Fruit fly (Drosophila melanogaster) whole organism, embryonic: ENCODE measurements around the gene CG42784.

Experiments
- CG10209 ChIP-seq: fragments of 200-800 bp; sonication (Bioruptor generic); optimal IDR thresholded peaks from 3 replicates; lab custom pipeline; 2017; ENCODE audit warnings: missing biosample characterization, mild to moderate bottlenecking, missing genetic modification characterization, missing genetic modification reagents
- CG11456 ChIP-seq: fragments of 200-800 bp; sonication (Bioruptor generic); IDR thresholded peaks from 3 replicates; pipeline ENCODE4 v1.3.6; 2022; ENCODE audit warnings: missing biosample characterization, missing genetic modification characterization
- CG15696 ChIP-seq: fragments of 200-800 bp; sonication (Bioruptor generic); optimal IDR thresholded peaks from 2 replicates; lab custom pipeline; 2019; ENCODE audit warnings: missing biosample characterization, mild to moderate bottlenecking, missing genetic modification characterization, moderate library complexity
- CG17186 ChIP-seq: fragments of 200-800 bp; sonication (Bioruptor generic); optimal IDR thresholded peaks from 3 replicates; lab custom pipeline; 2017; ENCODE audit warnings: missing biosample characterization, missing genetic modification reagents, missing genetic modification characterization
- CG18011 ChIP-seq: fragments of 200-800 bp; sonication (Bioruptor generic); optimal IDR thresholded peaks from 2 replicates; lab custom pipeline; 2017; ENCODE audit warnings: missing biosample characterization, missing genetic modification characterization, mild to moderate bottlenecking, moderate library complexity, missing genotype
- CG2202 ChIP-seq: fragments of 200-800 bp; sonication (Bioruptor generic); optimal IDR thresholded peaks from 2 replicates; lab custom pipeline; 2018; ENCODE audit warnings: missing biosample characterization, mild to moderate bottlenecking, missing genetic modification characterization
- CG2889 ChIP-seq: fragments of 200-800 bp; sonication (Bioruptor generic); IDR thresholded peaks from 3 replicates; pipeline ENCODE4 v1.3.6; 2022; ENCODE audit warnings: missing biosample characterization, missing genetic modification characterization
- CG32767 ChIP-seq: fragments of 200-800 bp; sonication (Bioruptor generic); IDR thresholded peaks from 2 replicates; pipeline ENCODE4 v1.3.6; 2022; ENCODE audit warnings: missing biosample characterization, missing genetic modification characterization
- CG42726 ChIP-seq: fragments of 200-800 bp; sonication (Bioruptor generic); IDR thresholded peaks from 2 replicates; pipeline ENCODE4 v1.3.6; 2022; ENCODE audit warnings: missing biosample characterization, missing genetic modification characterization; ENCODE audit not compliant: partially characterized antibody
- CG4282 ChIP-seq: fragments of 200-800 bp; sonication (Bioruptor generic); optimal IDR thresholded peaks from 2 replicates; lab custom pipeline; 2016; ENCODE audit warnings: missing biosample characterization, missing genetic modification characterization
- CG5180 ChIP-seq: fragments of 200-800 bp; sonication (Bioruptor generic); optimal IDR thresholded peaks from 3 replicates; lab custom pipeline; 2017; ENCODE audit warnings: missing biosample characterization, missing genetic modification characterization, mild to moderate bottlenecking, moderate library complexity, missing genetic modification reagents
- CG6254 ChIP-seq: fragments of 200-800 bp; sonication (Bioruptor generic); optimal IDR thresholded peaks from 3 replicates; lab custom pipeline; 2017; ENCODE audit warnings: mild to moderate bottlenecking, missing biosample characterization, missing genetic modification reagents, missing genetic modification characterization
- CG6272 ChIP-seq: fragments of 200-800 bp; sonication (Bioruptor generic); IDR thresholded peaks from 2 replicates; pipeline ENCODE4 v1.3.6; 2022; ENCODE audit warnings: missing biosample characterization, missing genetic modification characterization
- CG8359 ChIP-seq: fragments of 200-800 bp; sonication (Bioruptor generic); optimal IDR thresholded peaks from 2 replicates; lab custom pipeline; 2017; ENCODE audit warnings: missing biosample characterization, mild to moderate bottlenecking, missing genetic modification characterization, borderline replicate concordance
- CG9215 ChIP-seq: fragments of 200-800 bp; sonication (Bioruptor generic); IDR thresholded peaks from 2 replicates; pipeline ENCODE4 v1.3.6; 2022; ENCODE audit warnings: missing biosample characterization, missing genetic modification characterization
- CG9876 ChIP-seq: fragments of 200-800 bp; sonication (Bioruptor generic); optimal IDR thresholded peaks from 2 replicates; lab custom pipeline; 2016; ENCODE audit warnings: missing biosample characterization, missing genetic modification characterization
- CG9932 ChIP-seq: fragments of 200-800 bp; sonication (Bioruptor generic); IDR thresholded peaks from 2 replicates; pipeline ENCODE4 v1.3.6; 2022; ENCODE audit warnings: missing biosample characterization, missing genetic modification characterization
- CTCF ChIP-seq: fragments of 200-800 bp; sonication (Bioruptor generic); optimal IDR thresholded peaks from 2 replicates; lab custom pipeline; 2017; ENCODE audit warnings: missing biosample characterization, mild to moderate bottlenecking, missing genetic modification characterization, moderate library complexity
- Hey ChIP-seq: fragments of 200-800 bp; sonication (Bioruptor generic); optimal IDR thresholded peaks from 3 replicates; lab custom pipeline; 2018; ENCODE audit warnings: missing biosample characterization, mild to moderate bottlenecking, missing genetic modification characterization
- HmgD ChIP-seq: fragments of 200-800 bp; sonication (Bioruptor generic); optimal IDR thresholded peaks from 3 replicates; lab custom pipeline; 2016; ENCODE audit warnings: missing biosample characterization, missing genetic modification characterization
- Hr3 ChIP-seq: fragments of 200-800 bp; sonication (Bioruptor generic); optimal IDR thresholded peaks from 3 replicates; lab custom pipeline; 2016; ENCODE audit warnings: missing biosample characterization, missing genetic modification characterization
- Hr78 ChIP-seq, 2 experiments: fragments of 200-800 bp in 1 of 2; fragments of >200 bp in 1 of 2; sonication (Bioruptor generic) in 1 of 2; optimal IDR thresholded peaks; 2 replicates each; lab custom pipeline; 2017 to 2019; ENCODE audit warnings: missing biosample characterization in 2 of 2, missing genetic modification characterization in 2 of 2, mild to moderate bottlenecking in 1 of 2, moderate library complexity in 1 of 2
- Hsf ChIP-seq: fragments of 200-800 bp; sonication (Bioruptor generic); optimal IDR thresholded peaks from 3 replicates; lab custom pipeline; 2016; ENCODE audit warnings: missing biosample characterization, missing genetic modification characterization
- Kr ChIP-seq: fragments of 200-800 bp; sonication (Bioruptor generic); optimal IDR thresholded peaks from 2 replicates; lab custom pipeline; 2017; ENCODE audit warnings: missing biosample characterization, mild to moderate bottlenecking, missing genetic modification characterization
- Lhr ChIP-seq: fragments of 200-800 bp; sonication (Bioruptor generic); optimal IDR thresholded peaks from 3 replicates; lab custom pipeline; 2017; ENCODE audit warnings: mild to moderate bottlenecking, missing biosample characterization, missing genetic modification reagents, missing genetic modification characterization
- Meics ChIP-seq: fragments of 200-800 bp; sonication (Bioruptor generic); optimal IDR thresholded peaks from 2 replicates; lab custom pipeline; 2017; ENCODE audit warnings: missing biosample characterization, mild to moderate bottlenecking, missing genetic modification characterization
- NK7.1 ChIP-seq: fragments of 200-800 bp; sonication (Bioruptor generic); optimal IDR thresholded peaks from 3 replicates; lab custom pipeline; 2016; ENCODE audit warnings: missing biosample characterization, missing genetic modification characterization
- Neu2 ChIP-seq: fragments of 200-800 bp; sonication (Bioruptor generic); optimal IDR thresholded peaks from 3 replicates; lab custom pipeline; 2016; ENCODE audit warnings: missing biosample characterization, missing genetic modification characterization, borderline replicate concordance
- Sry-β ChIP-seq: fragments of 200-800 bp; sonication (Bioruptor generic); optimal IDR thresholded peaks from 2 replicates; lab custom pipeline; 2018; ENCODE audit warnings: missing biosample characterization, mild to moderate bottlenecking, missing genetic modification characterization, moderate library complexity
- ash1 ChIP-seq: fragments of 200-800 bp; sonication (Bioruptor generic); optimal IDR thresholded peaks from 2 replicates; lab custom pipeline; 2018; ENCODE audit warnings: missing biosample characterization, mild to moderate bottlenecking, missing genetic modification characterization
- bab2 ChIP-seq: fragments of 200-800 bp; sonication (Bioruptor generic); optimal IDR thresholded peaks from 2 replicates; lab custom pipeline; 2016; ENCODE audit warnings: missing biosample characterization, missing genetic modification characterization
- bsh ChIP-seq, 2 experiments: fragments of 200-800 bp; sonication (Bioruptor generic); optimal IDR thresholded peaks; 2 replicates each; lab custom pipeline; 2017 to 2018; ENCODE audit warnings: mild to moderate bottlenecking in 2 of 2, missing biosample characterization in 2 of 2, missing genetic modification characterization in 2 of 2, moderate library complexity in 1 of 2
- crc ChIP-seq: fragments of 200-800 bp; sonication (Bioruptor generic); optimal IDR thresholded peaks from 2 replicates; lab custom pipeline; 2016; ENCODE audit warnings: missing biosample characterization, missing genetic modification characterization
- da ChIP-seq: fragments of 200-800 bp; sonication (Bioruptor generic); optimal IDR thresholded peaks from 2 replicates; lab custom pipeline; 2016; ENCODE audit warnings: missing biosample characterization, missing genetic modification characterization
- ewg ChIP-seq: fragments of 200-800 bp; sonication (Bioruptor generic); optimal IDR thresholded peaks from 3 replicates; lab custom pipeline; 2017; ENCODE audit warnings: mild to moderate bottlenecking, missing biosample characterization, missing genetic modification reagents, missing genetic modification characterization
- grn ChIP-seq: fragments of 200-800 bp; sonication (Bioruptor generic); optimal IDR thresholded peaks from 3 replicates; lab custom pipeline; 2017; ENCODE audit warnings: missing biosample characterization, missing genetic modification characterization
- her ChIP-seq: fragments of 200-800 bp; sonication (Bioruptor generic); optimal IDR thresholded peaks from 2 replicates; lab custom pipeline; 2016; ENCODE audit warnings: missing biosample characterization, missing genetic modification characterization
- ind ChIP-seq: fragments of 200-800 bp; sonication (Bioruptor generic); optimal IDR thresholded peaks from 3 replicates; lab custom pipeline; 2016; ENCODE audit warnings: missing biosample characterization, missing genetic modification characterization
- jumu ChIP-seq: fragments of 200-800 bp; sonication (Bioruptor generic); optimal IDR thresholded peaks from 3 replicates; lab custom pipeline; 2016; ENCODE audit warnings: missing biosample characterization, missing genetic modification characterization
- kah ChIP-seq: fragments of 200-800 bp; sonication (Bioruptor generic); optimal IDR thresholded peaks from 2 replicates; lab custom pipeline; 2018; ENCODE audit warnings: missing biosample characterization, mild to moderate bottlenecking, missing genetic modification characterization
- kay ChIP-seq: fragments of 200-800 bp; sonication (Bioruptor generic); optimal IDR thresholded peaks from 2 replicates; lab custom pipeline; 2016; ENCODE audit warnings: missing biosample characterization, missing genetic modification characterization
- nmo ChIP-seq: fragments of 200-800 bp; sonication (Bioruptor generic); optimal IDR thresholded peaks from 2 replicates; lab custom pipeline; 2018; ENCODE audit warnings: missing biosample characterization, mild to moderate bottlenecking, missing genetic modification characterization, moderate library complexity
- oc ChIP-seq: fragments of 200-800 bp; sonication (Bioruptor generic); optimal IDR thresholded peaks from 2 replicates; lab custom pipeline; 2018; ENCODE audit warnings: missing biosample characterization, mild to moderate bottlenecking, missing genetic modification characterization, moderate library complexity
- onecut ChIP-seq: fragments of 200-800 bp; sonication (Bioruptor generic); IDR thresholded peaks from 2 replicates; pipeline ENCODE4 v1.3.6; 2022; ENCODE audit warnings: missing biosample characterization, missing genetic modification characterization
- pfk ChIP-seq: fragments of 200-800 bp; sonication (Bioruptor generic); optimal IDR thresholded peaks from 2 replicates; lab custom pipeline; 2018; ENCODE audit warnings: missing biosample characterization, mild to moderate bottlenecking, missing genetic modification characterization, moderate library complexity
- pita ChIP-seq: fragments of 200-800 bp; sonication (Bioruptor generic); optimal IDR thresholded peaks from 2 replicates; lab custom pipeline; 2017; ENCODE audit warnings: missing biosample characterization, mild to moderate bottlenecking, missing genetic modification characterization
- row ChIP-seq: fragments of 200-800 bp; sonication (Bioruptor generic); IDR thresholded peaks from 3 replicates; pipeline ENCODE4 v1.3.6; 2022; ENCODE audit warnings: missing biosample characterization, missing genetic modification characterization
- sna ChIP-seq: fragments of 200-800 bp; sonication (Bioruptor generic); IDR thresholded peaks from 2 replicates; pipeline ENCODE4 v1.3.6; 2022; ENCODE audit warnings: missing biosample characterization, missing genetic modification characterization; ENCODE audit not compliant: partially characterized antibody
- stwl ChIP-seq: fragments of 200-800 bp; sonication (Bioruptor generic); optimal IDR thresholded peaks from 3 replicates; lab custom pipeline; 2018; ENCODE audit warnings: missing biosample characterization, mild to moderate bottlenecking, missing genetic modification characterization, moderate library complexity
- twi ChIP-seq: fragments of 200-800 bp; optimal IDR thresholded peaks from 2 replicates; lab custom pipeline; 2019; ENCODE audit warnings: missing biosample characterization, mild to moderate bottlenecking, missing genetic modification characterization, moderate library complexity
- z ChIP-seq: fragments of 200-800 bp; sonication (Bioruptor generic); IDR thresholded peaks from 3 replicates; pipeline ENCODE4 v1.3.6; 2022; ENCODE audit warnings: missing biosample characterization, missing genetic modification characterization

The CG42784 gene

dm6 chr2L:13370762-13371161 lies 44.5 kb upstream of the CG42784 start, which contains the start of gene ND-B22 (continued):
- peak; percentile 31; the same call in 1 of the 3 replicates for TF ChIP-seq row (GFP tag; lab: Robert Waterston, UW)
- peak; percentile 33 for TF ChIP-seq CG10209 (GFP tag; lab: Kevin White, UChicago)
- no peak for TF ChIP-seq oc
- peak; percentile 6 for TF ChIP-seq bab2 (GFP tag; lab: Kevin White, UChicago)
- no peak for TF ChIP-seq CG4282 (GFP tag; lab: Kevin White, UChicago)
- peak; percentile 39 for TF ChIP-seq nmo (GFP tag; lab: Kevin White, UChicago)
- TF ChIP-seq CG9876: no peak
- peak; percentile 8 for TF ChIP-seq CTCF (GFP tag; lab: Kevin White, UChicago)
- TF ChIP-seq z (GFP tag; lab: Robert Waterston, UW): no peak
- no peak for TF ChIP-seq kay (GFP tag; lab: Kevin White, UChicago)
- peak; percentile 96 for TF ChIP-seq stwl (tag; lab: Kevin White, UChicago)
- no peak for TF ChIP-seq CG6254 (GFP tag; lab: Kevin White, UChicago)
- TF ChIP-seq Lhr (GFP tag; lab: Kevin White, UChicago): peak; percentile 34
- no peak for TF ChIP-seq Hey
- no peak for TF ChIP-seq CG6272 (GFP tag; lab: Robert Waterston, UW)
- TF ChIP-seq grn (GFP tag; lab: Kevin White, UChicago): no peak
- no peak for TF ChIP-seq pfk
- TF ChIP-seq CG9215: no peak
- no peak for TF ChIP-seq CG2889 (GFP tag; lab: Robert Waterston, UW)
- peak; percentile 43; the same call in 1 of the 2 replicates for TF ChIP-seq sna (GFP tag; lab: Robert Waterston, UW)
- peak; percentile 34 for TF ChIP-seq NK7.1 (GFP tag; lab: Kevin White, UChicago)
- no peak for TF ChIP-seq her (GFP tag; lab: Kevin White, UChicago)
- no peak for TF ChIP-seq HmgD (GFP tag; lab: Kevin White, UChicago)
- no peak for TF ChIP-seq Hr78 (GFP tag; optimal IDR thresholded peaks at IDR 0.05; lab: Kevin White, UChicago)
- no peak for TF ChIP-seq CG17186 (GFP tag; lab: Kevin White, UChicago)
- peak; percentile 47 for TF ChIP-seq Hsf (GFP tag; lab: Kevin White, UChicago)
- peak; percentile 3 for TF ChIP-seq Hr3 (GFP tag; lab: Kevin White, UChicago)
- TF ChIP-seq CG18011: peak; percentile 17
- peak in 1 of 2 experiments; percentile 26 for TF ChIP-seq bsh (GFP tag; optimal IDR thresholded peaks at IDR 0.05; lab: Kevin White, UChicago)
- TF ChIP-seq Sry-β (GFP tag; lab: Kevin White, UChicago): no peak
- TF ChIP-seq CG2202 (tag; lab: Kevin White, UChicago): no peak
- TF ChIP-seq ind (GFP tag; lab: Kevin White, UChicago): peak; percentile 46
- TF ChIP-seq ash1 (GFP tag; lab: Kevin White, UChicago): no peak
- peak; percentile 70 for TF ChIP-seq CG9932 (GFP tag; lab: Robert Waterston, UW)
- TF ChIP-seq Kr (GFP tag; lab: Kevin White, UChicago): no peak
- peak; percentile 36 for TF ChIP-seq Meics (GFP tag; lab: Kevin White, UChicago)
- no peak for TF ChIP-seq CG32767 (GFP tag; lab: Robert Waterston, UW)
- no peak for TF ChIP-seq CG15696 (tag; lab: Kevin White, UChicago)
- no peak for TF ChIP-seq da
- no peak for TF ChIP-seq kah (GFP tag; lab: Kevin White, UChicago)
- TF ChIP-seq ewg (GFP tag; lab: Kevin White, UChicago): peak; percentile 52
- TF ChIP-seq jumu (GFP tag; lab: Kevin White, UChicago): no peak
- TF ChIP-seq onecut: no peak
- TF ChIP-seq pita (GFP tag; lab: Kevin White, UChicago): no peak
- TF ChIP-seq CG11456 (GFP tag; lab: Robert Waterston, UW): peak; percentile 12; the same call in 1 of the 3 replicates
- TF ChIP-seq CG5180 (GFP tag; lab: Kevin White, UChicago): no peak
- TF ChIP-seq twi: peak; percentile 12
- no peak for TF ChIP-seq crc
- no peak for TF ChIP-seq CG8359 (GFP tag; lab: Kevin White, UChicago)
- no peak for TF ChIP-seq CG42726 (GFP tag; lab: Robert Waterston, UW)
- no peak for TF ChIP-seq Neu2
